Fruit fly (Drosophila melanogaster) whole organism, embryonic: ENCODE measurements around the gene cyr.

Experiments
- Atf-2 ChIP-seq: fragments of 200-800 bp; sonication (Bioruptor generic); optimal IDR thresholded peaks from 2 replicates; lab custom pipeline; 2016; ENCODE audit warnings: missing biosample characterization, missing genetic modification characterization
- Bgb ChIP-seq: fragments of 200-800 bp; sonication (Bioruptor generic); IDR thresholded peaks from 2 replicates; pipeline ENCODE4 v1.3.6; 2022; ENCODE audit warnings: missing biosample characterization, missing genetic modification characterization; ENCODE audit not compliant: partially characterized antibody
- CG10274 ChIP-seq: fragments of 200-800 bp; sonication (Bioruptor generic); optimal IDR thresholded peaks from 3 replicates; lab custom pipeline; 2017; ENCODE audit warnings: missing biosample characterization, mild to moderate bottlenecking, missing genetic modification characterization
- CG10321 ChIP-seq: fragments of 200-800 bp; sonication (Bioruptor generic); IDR thresholded peaks from 2 replicates; pipeline ENCODE4 v1.3.6; 2022; ENCODE audit warnings: missing biosample characterization, missing genetic modification characterization
- CG10654 ChIP-seq: fragments of 200-800 bp; sonication (Bioruptor generic); optimal IDR thresholded peaks from 2 replicates; lab custom pipeline; 2016; ENCODE audit warnings: missing biosample characterization, missing genetic modification characterization
- CG11456 ChIP-seq: fragments of 200-800 bp; sonication (Bioruptor generic); IDR thresholded peaks from 3 replicates; pipeline ENCODE4 v1.3.6; 2022; ENCODE audit warnings: missing biosample characterization, missing genetic modification characterization
- CG1529 ChIP-seq: fragments of 200-800 bp; sonication (Bioruptor generic); optimal IDR thresholded peaks from 3 replicates; lab custom pipeline; 2018; ENCODE audit warnings: missing biosample characterization, missing genetic modification characterization
- CG15479 ChIP-seq: fragments of 200-800 bp; sonication (Bioruptor generic); optimal IDR thresholded peaks from 3 replicates; lab custom pipeline; 2019; ENCODE audit warnings: missing biosample characterization, mild to moderate bottlenecking, missing genetic modification characterization, moderate library complexity
- CG17912 ChIP-seq: fragments of 200-800 bp; sonication (Bioruptor generic); optimal IDR thresholded peaks from 2 replicates; lab custom pipeline; 2018; ENCODE audit warnings: missing biosample characterization, mild to moderate bottlenecking, missing genetic modification characterization
- CG18011 ChIP-seq: fragments of 200-800 bp; sonication (Bioruptor generic); optimal IDR thresholded peaks from 2 replicates; lab custom pipeline; 2017; ENCODE audit warnings: missing biosample characterization, missing genetic modification characterization, mild to moderate bottlenecking, moderate library complexity, missing genotype
- CG1832 ChIP-seq: fragments of 200-800 bp; sonication (Bioruptor generic); optimal IDR thresholded peaks from 2 replicates; lab custom pipeline; 2017; ENCODE audit warnings: missing biosample characterization, mild to moderate bottlenecking, missing genetic modification characterization, inconsistent platforms
- CG2889 ChIP-seq: fragments of 200-800 bp; sonication (Bioruptor generic); IDR thresholded peaks from 3 replicates; pipeline ENCODE4 v1.3.6; 2022; ENCODE audit warnings: missing biosample characterization, missing genetic modification characterization
- CG31224 ChIP-seq: fragments of 200-800 bp; sonication (Bioruptor generic); IDR thresholded peaks from 2 replicates; pipeline ENCODE4 v1.3.6; 2022; ENCODE audit warnings: missing biosample characterization, missing genetic modification characterization
- CG43689 ChIP-seq: fragments of 200-800 bp; sonication (Bioruptor generic); IDR thresholded peaks from 2 replicates; pipeline ENCODE4 v1.3.6; 2022; ENCODE audit warnings: missing biosample characterization, missing genetic modification characterization
- CG4820 ChIP-seq: fragments of 200-800 bp; sonication (Bioruptor generic); optimal IDR thresholded peaks from 3 replicates; lab custom pipeline; 2016; ENCODE audit warnings: missing biosample characterization, missing genetic modification characterization
- CG6683 ChIP-seq: fragments of 200-800 bp; sonication (Bioruptor generic); optimal IDR thresholded peaks from 2 replicates; lab custom pipeline; 2017; ENCODE audit warnings: missing biosample characterization, mild to moderate bottlenecking, missing genetic modification characterization, missing genetic modification reagents
- CG8944 ChIP-seq: fragments of 200-800 bp; sonication (Bioruptor generic); optimal IDR thresholded peaks from 3 replicates; lab custom pipeline; 2016; ENCODE audit warnings: missing biosample characterization, missing genetic modification characterization
- CG9817 ChIP-seq: fragments of 200-800 bp; sonication (Bioruptor generic); optimal IDR thresholded peaks from 2 replicates; lab custom pipeline; 2018; ENCODE audit warnings: missing biosample characterization, mild to moderate bottlenecking, missing genetic modification characterization, moderate library complexity
- CkIIα-i1 ChIP-seq: fragments of 200-800 bp; sonication (Bioruptor generic); IDR thresholded peaks from 2 replicates; pipeline ENCODE4 v1.3.6; 2022; ENCODE audit warnings: missing biosample characterization, missing genetic modification characterization
- Dll ChIP-seq: fragments of 200-800 bp; sonication (Bioruptor generic); IDR thresholded peaks from 4 replicates; pipeline ENCODE4 v1.3.6; 2022; ENCODE audit warnings: missing biosample characterization, missing genetic modification characterization; ENCODE audit not compliant: partially characterized antibody
- Doc2 ChIP-seq: fragments of 200-800 bp; sonication (Bioruptor generic); IDR thresholded peaks from 2 replicates; pipeline ENCODE4 v1.3.6; 2022; ENCODE audit warnings: missing biosample characterization, missing genetic modification characterization
- Lpt ChIP-seq: fragments of >200 bp; optimal IDR thresholded peaks from 2 replicates; lab custom pipeline; 2018; ENCODE audit warnings: missing biosample characterization, missing genetic modification characterization
- MESR4 ChIP-seq: fragments of 200-800 bp; sonication (Bioruptor generic); optimal IDR thresholded peaks from 2 replicates; lab custom pipeline; 2018; ENCODE audit warnings: missing biosample characterization, mild to moderate bottlenecking, missing genetic modification characterization, moderate library complexity
- NFAT ChIP-seq: fragments of 200-800 bp; sonication (Bioruptor generic); IDR thresholded peaks from 2 replicates; pipeline ENCODE4 v1.3.6; 2022; ENCODE audit warnings: missing biosample characterization, missing genetic modification characterization
- Oli ChIP-seq: fragments of 200-800 bp; sonication (Bioruptor generic); optimal IDR thresholded peaks from 2 replicates; lab custom pipeline; 2018; ENCODE audit warnings: missing biosample characterization, mild to moderate bottlenecking, missing genetic modification characterization, moderate library complexity
- Rx ChIP-seq: fragments of 200-800 bp; sonication (Bioruptor generic); IDR thresholded peaks from 2 replicates; pipeline ENCODE4 v1.3.6; 2022; ENCODE audit warnings: missing biosample characterization, missing genetic modification characterization
- Sry-β ChIP-seq: fragments of 200-800 bp; sonication (Bioruptor generic); optimal IDR thresholded peaks from 2 replicates; lab custom pipeline; 2018; ENCODE audit warnings: missing biosample characterization, mild to moderate bottlenecking, missing genetic modification characterization, moderate library complexity
- Xrp1 ChIP-seq: fragments of 200-800 bp; sonication (Bioruptor generic); IDR thresholded peaks from 2 replicates; pipeline ENCODE4 v1.3.6; 2022; ENCODE audit warnings: missing biosample characterization, missing genetic modification characterization
- abd-A ChIP-seq: fragments of 200-800 bp; sonication (Bioruptor generic); optimal IDR thresholded peaks from 3 replicates; lab custom pipeline; 2019; ENCODE audit warnings: missing biosample characterization, mild to moderate bottlenecking, missing genetic modification characterization, moderate library complexity
- ac ChIP-seq: fragments of 200-800 bp; sonication (Bioruptor generic); optimal IDR thresholded peaks from 3 replicates; lab custom pipeline; 2017; ENCODE audit warnings: missing biosample characterization, mild to moderate bottlenecking, missing genetic modification characterization
- ato ChIP-seq: fragments of 200-800 bp; sonication (Bioruptor generic); IDR thresholded peaks from 2 replicates; pipeline ENCODE4 v1.3.6; 2022; ENCODE audit warnings: missing biosample characterization, missing genetic modification characterization; ENCODE audit not compliant: partially characterized antibody
- bcd ChIP-seq: fragments of 200-800 bp; sonication (Bioruptor generic); optimal IDR thresholded peaks from 2 replicates; lab custom pipeline; 2017; ENCODE audit warnings: missing biosample characterization, mild to moderate bottlenecking, missing genetic modification characterization
- cas ChIP-seq: fragments of 200-800 bp; sonication (Bioruptor generic); IDR thresholded peaks from 2 replicates; pipeline ENCODE4 v1.3.6; 2022; ENCODE audit warnings: missing biosample characterization, missing genetic modification characterization
- crc ChIP-seq: fragments of 200-800 bp; sonication (Bioruptor generic); optimal IDR thresholded peaks from 2 replicates; lab custom pipeline; 2016; ENCODE audit warnings: missing biosample characterization, missing genetic modification characterization
- dpn ChIP-seq, 2 experiments: fragments of 200-800 bp; sonication (Bioruptor generic); optimal IDR thresholded peaks; 3 replicates each; lab custom pipeline; 2016; ENCODE audit warnings: missing biosample characterization in 2 of 2, missing genetic modification characterization in 2 of 2
- en ChIP-seq: fragments of 200-800 bp; sonication (Bioruptor generic); optimal IDR thresholded peaks from 2 replicates; lab custom pipeline; 2016; ENCODE audit warnings: missing biosample characterization, missing genetic modification characterization
- fd64A ChIP-seq: fragments of 200-800 bp; sonication (Bioruptor generic); optimal IDR thresholded peaks from 3 replicates; lab custom pipeline; 2018; ENCODE audit warnings: missing biosample characterization, mild to moderate bottlenecking, missing genetic modification characterization
- jigr1 ChIP-seq: fragments of 200-800 bp; sonication (Bioruptor generic); IDR thresholded peaks from 3 replicates; pipeline ENCODE4 v1.3.6; 2022; ENCODE audit warnings: missing biosample characterization, missing genetic modification characterization
- kah ChIP-seq: fragments of 200-800 bp; sonication (Bioruptor generic); optimal IDR thresholded peaks from 2 replicates; lab custom pipeline; 2018; ENCODE audit warnings: missing biosample characterization, mild to moderate bottlenecking, missing genetic modification characterization
- klu ChIP-seq: fragments of 200-800 bp; sonication (Bioruptor generic); IDR thresholded peaks from 2 replicates; pipeline ENCODE4 v1.3.6; 2022; ENCODE audit warnings: missing biosample characterization, missing genetic modification characterization
- odd ChIP-seq: fragments of 200-800 bp; sonication (Bioruptor generic); optimal IDR thresholded peaks from 2 replicates; lab custom pipeline; 2017; ENCODE audit warnings: missing biosample characterization, mild to moderate bottlenecking, missing genetic modification characterization
- onecut ChIP-seq: fragments of 200-800 bp; sonication (Bioruptor generic); IDR thresholded peaks from 2 replicates; pipeline ENCODE4 v1.3.6; 2022; ENCODE audit warnings: missing biosample characterization, missing genetic modification characterization
- pnt ChIP-seq: fragments of 200-800 bp; sonication (Bioruptor generic); optimal IDR thresholded peaks from 3 replicates; lab custom pipeline; 2016; ENCODE audit warnings: missing biosample characterization, missing genetic modification characterization
- run ChIP-seq: fragments of 200-800 bp; sonication (Bioruptor generic); optimal IDR thresholded peaks from 3 replicates; lab custom pipeline; 2018; ENCODE audit warnings: missing biosample characterization, mild to moderate bottlenecking, missing genetic modification characterization
- sens-2 ChIP-seq: fragments of 200-800 bp; sonication (Bioruptor generic); IDR thresholded peaks from 2 replicates; pipeline ENCODE4 v1.3.6; 2022; ENCODE audit warnings: missing biosample characterization, missing genetic modification characterization
- shn ChIP-seq: fragments of 200-800 bp; sonication (Bioruptor generic); optimal IDR thresholded peaks from 3 replicates; lab custom pipeline; 2016; ENCODE audit warnings: missing biosample characterization, missing genetic modification characterization
- sqz ChIP-seq: fragments of 200-800 bp; sonication (Bioruptor generic); optimal IDR thresholded peaks from 3 replicates; lab custom pipeline; 2018; ENCODE audit warnings: missing biosample characterization, mild to moderate bottlenecking, missing genetic modification characterization
- stwl ChIP-seq: fragments of 200-800 bp; sonication (Bioruptor generic); optimal IDR thresholded peaks from 3 replicates; lab custom pipeline; 2018; ENCODE audit warnings: missing biosample characterization, mild to moderate bottlenecking, missing genetic modification characterization, moderate library complexity
- unc-4 ChIP-seq: fragments of 200-800 bp; sonication (Bioruptor generic); IDR thresholded peaks from 2 replicates; pipeline ENCODE4 v1.3.6; 2022; ENCODE audit warnings: missing biosample characterization, missing genetic modification characterization; ENCODE audit not compliant: partially characterized antibody
- unpg ChIP-seq: fragments of 200-800 bp; sonication (Bioruptor generic); optimal IDR thresholded peaks from 3 replicates; lab custom pipeline; 2018; ENCODE audit warnings: missing biosample characterization, mild to moderate bottlenecking, missing genetic modification characterization, moderate library complexity
- vvl ChIP-seq: fragments of 200-800 bp; sonication (Bioruptor generic); IDR thresholded peaks from 2 replicates; pipeline ENCODE4 v1.3.6; 2022; ENCODE audit warnings: missing biosample characterization, missing genetic modification characterization

Gene cyr

DNA sequence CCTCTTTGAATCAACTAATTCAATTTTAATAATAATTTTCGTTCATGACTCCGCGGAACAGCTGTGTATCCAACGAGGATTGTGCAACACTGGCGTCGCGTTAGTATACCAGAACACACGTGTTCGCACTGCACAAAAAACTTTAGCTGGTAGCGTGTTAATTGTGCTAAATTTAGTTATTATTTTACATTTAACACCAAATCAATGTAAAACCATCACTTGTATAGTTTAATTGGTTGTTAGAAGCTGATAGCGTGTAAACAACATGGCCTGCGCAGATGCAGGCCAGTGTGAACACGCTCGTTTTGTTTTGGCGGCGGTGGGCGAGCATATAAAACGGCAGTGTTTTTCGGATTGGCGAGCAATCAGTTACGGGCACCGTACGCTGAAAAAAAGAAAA, 21.8 kb upstream of the cyr start, which contains the start of the genes Traf6 and GIIIspla2 (continued):
- TF ChIP-seq pnt (GFP tag; lab: Kevin White, UChicago) (peak; percentile 49), kah (GFP tag; lab: Kevin White, UChicago) (no peak), Oli (tag; lab: Kevin White, UChicago) (peak; percentile 70), bcd (GFP tag; lab: Kevin White, UChicago) (peak; percentile 72), en (GFP tag; lab: Kevin White, UChicago) (peak; percentile 43), crc (GFP tag; lab: Kevin White, UChicago) (peak; percentile 23), CG2889 (GFP tag; lab: Robert Waterston, UW) (0 out of 3 replicates have a peak, but pooled peaks have one; percentile 42), odd (GFP tag; lab: Kevin White, UChicago) (no peak), CG8944 (GFP tag; lab: Kevin White, UChicago) (peak; percentile 43), CG9817 (tag; lab: Kevin White, UChicago) (peak; percentile 88), CG10321 (GFP tag; lab: Robert Waterston, UW) (no peak), CG10654 (GFP tag; lab: Kevin White, UChicago) (peak; percentile 55), CG43689 (no peak), klu (peak; percentile 79), Xrp1 (GFP tag; lab: Robert Waterston, UW) (peak; percentile 81), CG10274 (GFP tag; lab: Kevin White, UChicago) (peak; percentile 32), CG15479 (GFP tag; lab: Kevin White, UChicago) (no peak), unpg (GFP tag; lab: Kevin White, UChicago) (no peak), Doc2 (GFP tag; lab: Robert Waterston, UW) (no peak), MESR4 (GFP tag; lab: Kevin White, UChicago) (peak; percentile 57), CG17912 (GFP tag; lab: Kevin White, UChicago) (peak; percentile 16), cas (GFP tag; lab: Robert Waterston, UW) (0 out of 2 replicates have a peak, but pooled peaks have one; percentile 9), shn (GFP tag; lab: Kevin White, UChicago) (peak; percentile 77), sens-2 (GFP tag; lab: Robert Waterston, UW) (no peak), ato (no peak), CG4820 (GFP tag; lab: Kevin White, UChicago) (peak; percentile 42), CG1832 (no peak), ac (GFP tag; lab: Kevin White, UChicago) (no peak), dpn (GFP tag; optimal IDR thresholded peaks at IDR 0.05; lab: Kevin White, UChicago) (peak; percentile 71 to 72), CG6683 (GFP tag; lab: Kevin White, UChicago) (peak; percentile 36), NFAT (GFP tag; lab: Robert Waterston, UW) (peak; percentile 50; the same call in 1 of the 2 replicates), jigr1 (no peak), fd64A (GFP tag; lab: Kevin White, UChicago) (peak; percentile 33), Bgb (no peak; the same call in 1 of the 2 replicates), Lpt (no peak), CG31224 (GFP tag; lab: Robert Waterston, UW) (peak; percentile 72), run (tag; lab: Kevin White, UChicago) (no peak), Atf-2 (GFP tag; lab: Kevin White, UChicago) (peak; percentile 23), unc-4 (GFP tag; lab: Robert Waterston, UW) (0 out of 2 replicates have a peak, but pooled peaks have one; percentile 25), stwl (tag; lab: Kevin White, UChicago) (peak; percentile 94), sqz (GFP tag; lab: Kevin White, UChicago) (no peak), onecut (GFP tag; lab: Robert Waterston, UW) (peak; percentile 40; the same call in 1 of the 2 replicates), vvl (GFP tag; lab: Robert Waterston, UW) (peak; percentile 82), CG18011 (GFP tag; lab: Kevin White, UChicago) (peak; percentile 67), Sry-β (no peak), Rx (GFP tag; lab: Robert Waterston, UW) (peak; percentile 71), CG11456 (GFP tag; lab: Robert Waterston, UW) (peak; percentile 71; the same call in 2 of the 3 replicates), CkIIα-i1 (GFP tag; lab: Robert Waterston, UW) (no peak), Dll (GFP tag; lab: Robert Waterston, UW) (peak; percentile 46; the same call in 1 of the 4 replicates), abd-A (tag; lab: Kevin White, UChicago) (no peak), CG1529 (GFP tag; lab: Kevin White, UChicago) (no peak)
